Worm (Caenorhabditis elegans): Measurements from ENCODE around the gene F18C5.5.

The F18C5.5 gene

DNA sequence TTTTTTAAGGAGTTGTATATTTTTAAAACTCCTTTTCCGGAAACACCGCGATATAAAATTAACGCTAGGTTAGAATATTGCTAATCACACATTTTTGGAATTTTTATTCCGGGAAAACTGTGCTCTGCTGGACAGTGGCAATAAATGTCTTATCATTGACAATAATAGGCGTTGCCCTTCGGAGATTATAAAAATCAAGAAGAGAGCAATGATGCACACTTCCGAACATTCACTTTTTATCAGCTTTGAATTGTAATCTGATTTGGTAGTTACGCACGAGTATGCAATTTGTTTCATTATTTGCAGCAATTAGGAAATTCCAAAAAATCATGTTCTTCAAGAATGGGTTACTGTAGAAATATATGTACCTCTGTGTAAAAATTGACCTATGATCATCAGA, 49.6 kb upstream of the F18C5.5 start (continued):
- no peak for TF ChIP-seq T26A8.4 (GFP tag; IDR thresholded peaks at IDR 0.05)
- TF ChIP-seq pqm-1 (tag; optimal IDR thresholded peaks at IDR 0.05), result peak; percentile 67
- TF ChIP-seq dmd-6 (GFP tag; IDR thresholded peaks at IDR 0.05), result peak; percentile 62; the same call in 1 of the 2 replicates
- TF ChIP-seq T20F7.1 (GFP tag; optimal IDR thresholded peaks at IDR 0.05), result no peak
- no peak for TF ChIP-seq ceh-62 (tag; optimal IDR thresholded peaks at IDR 0.05)
- TF ChIP-seq skn-1 (tag; optimal IDR thresholded peaks at IDR 0.05), result no peak
- no peak for TF ChIP-seq unc-130 (GFP tag; optimal IDR thresholded peaks at IDR 0.05)
- no peak for TF ChIP-seq lin-39 (tag; optimal IDR thresholded peaks at IDR 0.05)
- no peak for TF ChIP-seq F10B5.3 (tag; optimal IDR thresholded peaks at IDR 0.05)
- TF ChIP-seq tag-97 (GFP tag; IDR thresholded peaks at IDR 0.05), result no peak
- TF ChIP-seq nhr-28 (tag; optimal IDR thresholded peaks at IDR 0.05), result peak; percentile 61
- no peak for TF ChIP-seq nhr-25 (tag; optimal IDR thresholded peaks at IDR 0.05; ENCODE audit: borderline replicate concordance, insufficient read depth)
- no peak for TF ChIP-seq Y5F2A.4 (GFP tag; optimal IDR thresholded peaks at IDR 0.05)

ce11 chrII:6615232-6616029, 48.9 kb upstream of the F18C5.5 start:
- no peak for TF ChIP-seq unc-130 (GFP tag; optimal IDR thresholded peaks at IDR 0.05)
- no peak for TF ChIP-seq hmg-1.1 (GFP tag; IDR thresholded peaks at IDR 0.05)
- no peak for TF ChIP-seq saeg-2 (GFP tag; IDR thresholded peaks at IDR 0.05)
- 0 out of 2 replicates have a peak, but pooled peaks have one; percentile 14 for TF ChIP-seq T26A8.4 (GFP tag; IDR thresholded peaks at IDR 0.05)
- TF ChIP-seq php-3 (GFP tag; IDR thresholded peaks at IDR 0.05), result no peak
- peak; percentile 87 for TF ChIP-seq dmd-6 (GFP tag; IDR thresholded peaks at IDR 0.05)
- no peak for TF ChIP-seq lim-7 (GFP tag; IDR thresholded peaks at IDR 0.05)
- TF ChIP-seq pqm-1 (tag; optimal IDR thresholded peaks at IDR 0.05), result peak; percentile 97
- TF ChIP-seq F49E8.2 (tag; optimal IDR thresholded peaks at IDR 0.05; ENCODE audit: borderline replicate concordance), result no peak
- no peak for TF ChIP-seq zag-1 (tag; optimal IDR thresholded peaks at IDR 0.05)
- no peak for TF ChIP-seq nhr-76 (tag; optimal IDR thresholded peaks at IDR 0.05)
- TF ChIP-seq nhr-41 (GFP tag; IDR thresholded peaks at IDR 0.05), result no peak
- no peak for TF ChIP-seq pha-4 (GFP tag; IDR thresholded peaks at IDR 0.05)
- TF ChIP-seq pha-4 (tag; optimal IDR thresholded peaks at IDR 0.05), result no peak
- TF ChIP-seq dve-1 (tag; optimal IDR thresholded peaks at IDR 0.05; ENCODE audit: insufficient read depth), result peak; percentile 66
- no peak for TF ChIP-seq ctbp-1 (GFP tag; IDR thresholded peaks at IDR 0.05)
- no peak for TF ChIP-seq dpl-1 (GFP tag; optimal IDR thresholded peaks at IDR 0.05)
- TF ChIP-seq nhr-6 (tag; optimal IDR thresholded peaks at IDR 0.05), result no peak
- no peak for TF ChIP-seq vab-7 (GFP tag; IDR thresholded peaks at IDR 0.05)
- no peak for TF ChIP-seq ceh-20 (GFP tag; IDR thresholded peaks at IDR 0.05)
- no peak for TF ChIP-seq cey-2 (tag; optimal IDR thresholded peaks at IDR 0.05; ENCODE audit: borderline replicate concordance, insufficient read depth)
- TF ChIP-seq F44E2.7 (GFP tag; IDR thresholded peaks at IDR 0.05), result no peak
- no peak for TF ChIP-seq duxl-1 (tag; optimal IDR thresholded peaks at IDR 0.05; ENCODE audit: poor library complexity)
- TF ChIP-seq nhr-25 (tag; optimal IDR thresholded peaks at IDR 0.05; ENCODE audit: borderline replicate concordance, insufficient read depth), result no peak
- TF ChIP-seq Y5F2A.4 (GFP tag; optimal IDR thresholded peaks at IDR 0.05), result no peak
- TF ChIP-seq daf-16 (GFP tag; optimal IDR thresholded peaks at IDR 0.05), result no peak
- peak; percentile 71 for TF ChIP-seq daf-16 (tag; optimal IDR thresholded peaks at IDR 0.05)
- TF ChIP-seq madf-9 (GFP tag; conservative IDR thresholded peaks at IDR 0.05), result no peak
- TF ChIP-seq fkh-10 (GFP tag; optimal IDR thresholded peaks at IDR 0.05), result no peak
- TF ChIP-seq R02D3.7 (tag; optimal IDR thresholded peaks at IDR 0.05), result no peak
- no peak for TF ChIP-seq nhr-42 (GFP tag; IDR thresholded peaks at IDR 0.05)
- TF ChIP-seq arid-1 (GFP tag; conservative IDR thresholded peaks at IDR 0.05), result no peak
- peak; percentile 29 for TF ChIP-seq aha-1 (tag)
- peak; percentile 63 for TF ChIP-seq nhr-77 (tag; optimal IDR thresholded peaks at IDR 0.05)
- peak in 1 of 2 experiments; percentile 86 for TF ChIP-seq unc-62 (GFP tag; optimal IDR thresholded peaks at IDR 0.05 in 1 of 2)
- no peak for TF ChIP-seq unc-62 (tag; optimal IDR thresholded peaks at IDR 0.05)
- TF ChIP-seq mes-2 (tag; optimal IDR thresholded peaks at IDR 0.05; ENCODE audit: poor library complexity, severe bottlenecking), result peak; percentile 22
- TF ChIP-seq F26F4.8 (GFP tag; conservative IDR thresholded peaks at IDR 0.05), result no peak
- TF ChIP-seq nhr-28 (tag; optimal IDR thresholded peaks at IDR 0.05), result peak; percentile 76
- TF ChIP-seq mxl-3 (GFP tag; optimal IDR thresholded peaks at IDR 0.05), result peak; percentile 64
- TF ChIP-seq lin-1 (GFP tag; IDR thresholded peaks at IDR 0.05), result 0 out of 2 replicates have a peak, but pooled peaks have one; percentile 39
- no peak for TF ChIP-seq ceh-62 (tag; optimal IDR thresholded peaks at IDR 0.05)
